Comparison of ENCODE assay signal across 1 fruit fly cellular context in genomic region chrX:18668293-18668692, dm6.
A peak's percentile ranks its signal among the peaks of the same experiment; 100 is the strongest.
TF ChIP-seq lines count a peak whose summit lies in the region.

No protein-coding gene starts in this region.

TF ChIP-seq in whole organism, embryonic, 481 proteins besides CTCF, POLR2A, EP300 and RAD21 (continued from another document):
- TF ChIP-seq CG12071 (GFP tag; optimal IDR thresholded peaks at IDR 0.05; lab: Kevin White, UChicago): no peak
- no peak for TF ChIP-seq CrebB (tag; optimal IDR thresholded peaks at IDR 0.05; lab: Kevin White, UChicago)
- TF ChIP-seq CG3838 (GFP tag; optimal IDR thresholded peaks at IDR 0.05; lab: Kevin White, UChicago): no peak
- no peak for TF ChIP-seq HLH54F (GFP tag; optimal IDR thresholded peaks at IDR 0.05; lab: Kevin White, UChicago)
- no peak for TF ChIP-seq Ada2b (GFP tag; IDR thresholded peaks at IDR 0.05; lab: Robert Waterston, UW)
- TF ChIP-seq CG8359 (GFP tag; optimal IDR thresholded peaks at IDR 0.05; lab: Kevin White, UChicago; ENCODE audit: borderline replicate concordance): no peak
- TF ChIP-seq CG1233 (GFP tag; optimal IDR thresholded peaks at IDR 0.05; lab: Kevin White, UChicago): no peak
- no peak for TF ChIP-seq dysf (GFP tag; IDR thresholded peaks at IDR 0.05; lab: Robert Waterston, UW)
- no peak for TF ChIP-seq CG17912 (GFP tag; optimal IDR thresholded peaks at IDR 0.05; lab: Kevin White, UChicago)
- TF ChIP-seq lab (GFP tag; optimal IDR thresholded peaks at IDR 0.05; lab: Kevin White, UChicago): no peak
- TF ChIP-seq CG4854 (GFP tag; optimal IDR thresholded peaks at IDR 0.05; lab: Kevin White, UChicago): no peak
- TF ChIP-seq Camta (GFP tag; optimal IDR thresholded peaks at IDR 0.05; lab: Kevin White, UChicago): no peak
- TF ChIP-seq CG6254 (GFP tag; optimal IDR thresholded peaks at IDR 0.05; lab: Kevin White, UChicago): no peak
- TF ChIP-seq CG10321 (GFP tag; IDR thresholded peaks at IDR 0.05; lab: Robert Waterston, UW): no peak
- no peak for TF ChIP-seq CG8281 (tag; optimal IDR thresholded peaks at IDR 0.05; lab: Kevin White, UChicago)
- TF ChIP-seq Sin3A (optimal IDR thresholded peaks at IDR 0.05; lab: Kevin White, UChicago): no peak
- TF ChIP-seq tll (GFP tag; optimal IDR thresholded peaks at IDR 0.05; lab: Kevin White, UChicago): peak in 1 of 2 experiments; percentile 96
- TF ChIP-seq gcm (GFP tag; optimal IDR thresholded peaks at IDR 0.05; lab: Kevin White, UChicago): no peak
- no peak for TF ChIP-seq Lhr (GFP tag; optimal IDR thresholded peaks at IDR 0.05; lab: Kevin White, UChicago)
- no peak for TF ChIP-seq gsb (GFP tag; IDR thresholded peaks at IDR 0.05; lab: Robert Waterston, UW)
- TF ChIP-seq CG6854 (GFP tag; optimal IDR thresholded peaks at IDR 0.05; lab: Kevin White, UChicago): no peak
- no peak for TF ChIP-seq CG30403 (GFP tag; optimal IDR thresholded peaks at IDR 0.05; lab: Kevin White, UChicago)
- no peak for TF ChIP-seq gsb-n (tag; optimal IDR thresholded peaks at IDR 0.05; lab: Kevin White, UChicago)
- TF ChIP-seq stwl (tag; optimal IDR thresholded peaks at IDR 0.05; lab: Kevin White, UChicago): no peak
- TF ChIP-seq nerfin-1 (tag; optimal IDR thresholded peaks at IDR 0.05; lab: Kevin White, UChicago): no peak
- TF ChIP-seq wdn (GFP tag; IDR thresholded peaks at IDR 0.05; lab: Robert Waterston, UW): no peak
- no peak for TF ChIP-seq CG13624 (GFP tag; optimal IDR thresholded peaks at IDR 0.05; lab: Kevin White, UChicago)
- peak; percentile 26 for TF ChIP-seq zen (tag; optimal IDR thresholded peaks at IDR 0.05; lab: Kevin White, UChicago)
- no peak for TF ChIP-seq CG8765 (GFP tag; IDR thresholded peaks at IDR 0.05; lab: Robert Waterston, UW)
- TF ChIP-seq CG17186 (GFP tag; optimal IDR thresholded peaks at IDR 0.05; lab: Kevin White, UChicago): no peak
- no peak for TF ChIP-seq CG4820 (GFP tag; optimal IDR thresholded peaks at IDR 0.05; lab: Kevin White, UChicago)
- TF ChIP-seq Adf1 (GFP tag; IDR thresholded peaks at IDR 0.05; lab: Robert Waterston, UW): peak; percentile 54
- peak; percentile 59 for TF ChIP-seq crol (GFP tag; IDR thresholded peaks at IDR 0.05; lab: Robert Waterston, UW)
- no peak for TF ChIP-seq chinmo (GFP tag; IDR thresholded peaks at IDR 0.05; lab: Robert Waterston, UW; ENCODE audit: partially characterized antibody)
- no peak for TF ChIP-seq ind (GFP tag; optimal IDR thresholded peaks at IDR 0.05; lab: Kevin White, UChicago)
- TF ChIP-seq cas (GFP tag; IDR thresholded peaks at IDR 0.05; lab: Robert Waterston, UW): no peak
- TF ChIP-seq CG11093 (GFP tag; IDR thresholded peaks at IDR 0.05; lab: Robert Waterston, UW): no peak
- no peak for TF ChIP-seq salm (tag; optimal IDR thresholded peaks at IDR 0.05; lab: Kevin White, UChicago)
- no peak for TF ChIP-seq sug (tag; optimal IDR thresholded peaks at IDR 0.05; lab: Kevin White, UChicago)
- no peak for TF ChIP-seq CG9215 (GFP tag; IDR thresholded peaks at IDR 0.05; lab: Robert Waterston, UW)
- no peak for TF ChIP-seq CG15073 (GFP tag; optimal IDR thresholded peaks at IDR 0.05; lab: Kevin White, UChicago)
- TF ChIP-seq CG7556 (GFP tag; optimal IDR thresholded peaks at IDR 0.05; lab: Kevin White, UChicago): no peak
- no peak for TF ChIP-seq Lpt (GFP tag; optimal IDR thresholded peaks at IDR 0.05; lab: Kevin White, UChicago)
- peak; percentile 53 for TF ChIP-seq Blimp-1 (GFP tag; optimal IDR thresholded peaks at IDR 0.05; lab: Kevin White, UChicago)
- TF ChIP-seq E2f1 (GFP tag; IDR thresholded peaks at IDR 0.05; lab: Robert Waterston, UW): no peak
TF ChIP-seq in whole organism, embryonic: peak in this region for 12.
